Fruit fly (Drosophila melanogaster) whole organism, pupa: ENCODE results near the gene Kebab.

Experiments
- CG10348 ChIP-seq: fragments of 200-800 bp; sonication (Bioruptor generic); IDR thresholded peaks from 2 replicates; pipeline ENCODE4 v1.3.6; 2022; ENCODE audit warnings: missing biosample characterization, missing genetic modification characterization
- CG12605 ChIP-seq: fragments of 200-800 bp; sonication (Bioruptor generic); IDR thresholded peaks from 2 replicates; pipeline ENCODE4 v1.3.6; 2022; ENCODE audit warnings: missing biosample characterization, missing genetic modification characterization
- CG14655 ChIP-seq: fragments of 200-800 bp; sonication (Bioruptor generic); optimal IDR thresholded peaks from 3 replicates; lab custom pipeline; 2017; ENCODE audit warnings: mild to moderate bottlenecking, missing biosample characterization, missing genetic modification reagents, missing genetic modification characterization
- CG32121 ChIP-seq: fragments of 200-800 bp; sonication (Bioruptor generic); IDR thresholded peaks from 2 replicates; pipeline ENCODE4 v1.3.6; 2022; ENCODE audit warnings: missing biosample characterization, missing genetic modification characterization
- CG8301 ChIP-seq: fragments of 200-800 bp; sonication (Bioruptor generic); optimal IDR thresholded peaks from 2 replicates; lab custom pipeline; 2018; ENCODE audit warnings: missing biosample characterization, mild to moderate bottlenecking, missing genetic modification characterization
- EcR ChIP-seq: fragments of 200-800 bp; sonication (Bioruptor generic); optimal IDR thresholded peaks from 3 replicates; lab custom pipeline; 2019; ENCODE audit warnings: missing biosample characterization, missing genetic modification characterization, mild to moderate bottlenecking, moderate library complexity, missing genetic modification reagents
- fd96Ca ChIP-seq: fragments of 200-800 bp; sonication (Bioruptor generic); IDR thresholded peaks from 3 replicates; pipeline ENCODE4 v1.3.6; 2022; ENCODE audit warnings: missing biosample characterization, missing genetic modification characterization
- gl ChIP-seq: fragments of 200-800 bp; sonication (Bioruptor generic); optimal IDR thresholded peaks from 2 replicates; lab custom pipeline; 2018; ENCODE audit warnings: missing biosample characterization, mild to moderate bottlenecking, missing genetic modification characterization
- rn ChIP-seq: fragments of 200-800 bp; sonication (Bioruptor generic); IDR thresholded peaks from 2 replicates; pipeline ENCODE4 v1.3.6; 2022; ENCODE audit warnings: missing biosample characterization, missing genetic modification characterization

DNA sequence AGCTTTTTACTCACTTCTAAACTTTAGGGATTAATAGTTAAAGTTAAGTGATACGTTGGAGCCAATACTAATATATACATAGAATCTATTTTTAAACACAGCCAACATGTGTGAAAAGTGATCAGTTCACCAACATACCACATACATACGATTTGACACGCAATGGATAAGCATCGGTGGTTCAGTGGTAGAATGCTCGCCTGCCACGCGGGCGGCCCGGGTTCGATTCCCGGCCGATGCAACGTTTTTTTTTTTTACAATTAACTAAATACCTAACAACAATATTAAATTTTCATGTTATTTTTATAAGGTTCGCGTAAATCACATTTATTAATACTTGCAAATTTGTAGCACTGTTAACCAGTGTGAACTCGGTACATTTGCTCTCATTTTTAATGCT lies 13.8 kb upstream of the Kebab start:
- TF ChIP-seq EcR (GFP tag; lab: Kevin White, UChicago) (no peak), CG12605 (GFP tag; lab: Robert Waterston, UW) (no peak), gl (tag; lab: Kevin White, UChicago) (no peak), CG10348 (no peak), CG8301 (no peak), rn (GFP tag; lab: Robert Waterston, UW) (no peak), CG32121 (GFP tag; lab: Robert Waterston, UW) (no peak), CG14655 (GFP tag; lab: Kevin White, UChicago) (no peak), fd96Ca (no peak)
